Worm (Caenorhabditis elegans) whole organism, L4/young adult: ENCODE results near the gene ZC416.2.

ENCODE experiments used
- W03F9.2 ChIP-seq: fragments of 150-350 bp; optimal IDR thresholded peaks from 2 replicates; lab custom pipeline; 2014; ENCODE audit warnings: missing biosample characterization, missing genetic modification characterization
- dao-5 ChIP-seq: sonication (generic microtip); optimal IDR thresholded peaks from 2 replicates; lab custom pipeline; 2016; ENCODE audit warnings: missing genotype, missing genetic modification characterization, moderate library complexity, missing compliant biosample characterization
- him-1 ChIP-seq: sonication (generic microtip); optimal IDR thresholded peaks from 2 replicates; lab custom pipeline; 2016; ENCODE audit warnings: missing genotype, missing genetic modification reagents, missing genetic modification characterization, missing compliant biosample characterization

- TF ChIP-seq him-1 = no peak
- TF ChIP-seq dao-5 (tag; lab: Kevin White, UChicago) = no peak
- no peak for TF ChIP-seq W03F9.2
Measured at ce11 chrIV:3662863-3663262, 29.4 kb downstream of the ZC416.2 start.
